Fruit fly (Drosophila melanogaster): ENCODE measurements around the gene CIAPIN1.
A peak's percentile ranks its signal among the peaks of the same experiment; 100 is the strongest.

CIAPIN1 gene

DNA sequence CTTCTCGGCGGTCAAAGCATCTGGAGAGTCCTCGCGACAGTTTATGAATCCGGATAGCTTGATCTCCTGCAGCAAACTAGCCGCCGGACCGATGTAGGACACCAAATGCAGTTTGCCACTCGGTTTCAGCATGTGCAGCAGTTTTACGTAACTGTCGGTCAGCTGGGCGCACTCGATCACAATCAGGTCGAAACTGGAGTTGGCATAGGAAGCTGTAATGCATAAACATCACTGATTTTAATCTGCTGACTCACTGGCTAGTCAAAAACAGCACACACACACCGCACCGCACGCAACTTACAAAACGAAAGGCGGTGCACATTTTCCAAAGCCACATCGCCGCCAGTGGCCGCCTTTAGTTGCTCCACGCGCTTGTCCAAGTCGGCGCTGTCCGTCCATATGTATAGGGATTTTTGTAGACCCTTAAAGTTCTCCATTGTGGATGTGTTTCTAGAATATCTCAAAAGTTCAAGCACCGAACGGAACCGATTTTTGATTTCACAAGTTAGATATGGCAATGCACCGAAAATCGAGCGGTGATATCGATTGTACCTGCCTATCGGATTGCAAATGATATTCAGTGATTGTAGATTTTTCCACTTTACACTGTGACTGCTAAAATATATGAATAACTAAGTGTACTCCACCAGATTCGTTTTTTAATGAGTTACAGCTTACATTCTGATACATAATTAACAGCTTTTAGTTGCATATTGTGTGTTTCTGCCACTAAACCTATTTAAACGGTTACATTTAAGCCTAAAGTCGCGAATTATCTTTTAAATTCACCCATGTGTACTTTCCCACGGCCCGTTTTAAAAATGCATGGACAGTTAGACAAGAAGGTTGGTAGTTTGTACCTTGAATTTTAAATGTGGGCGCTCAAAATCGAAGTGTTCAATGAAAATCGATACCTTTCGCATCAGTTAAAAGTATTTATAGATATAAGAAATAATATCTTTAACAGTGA lies at the start of gene CIAPIN1:
TSS of gene CIAPIN1 (minus strand) at position 523 of the 970 bp plus-strand sequence.
- no peak for TF ChIP-seq tj (GFP tag; optimal IDR thresholded peaks at IDR 0.05)
- no peak for TF ChIP-seq CG7101 (tag; optimal IDR thresholded peaks at IDR 0.05)
- TF ChIP-seq CG12768 (GFP tag; optimal IDR thresholded peaks at IDR 0.05), result no peak
- TF ChIP-seq cnc (optimal IDR thresholded peaks at IDR 0.05), result peak; percentile 79 to 86
- peak; percentile 38 for TF ChIP-seq kay (GFP tag; ENCODE audit: borderline replicate concordance)

DNA sequence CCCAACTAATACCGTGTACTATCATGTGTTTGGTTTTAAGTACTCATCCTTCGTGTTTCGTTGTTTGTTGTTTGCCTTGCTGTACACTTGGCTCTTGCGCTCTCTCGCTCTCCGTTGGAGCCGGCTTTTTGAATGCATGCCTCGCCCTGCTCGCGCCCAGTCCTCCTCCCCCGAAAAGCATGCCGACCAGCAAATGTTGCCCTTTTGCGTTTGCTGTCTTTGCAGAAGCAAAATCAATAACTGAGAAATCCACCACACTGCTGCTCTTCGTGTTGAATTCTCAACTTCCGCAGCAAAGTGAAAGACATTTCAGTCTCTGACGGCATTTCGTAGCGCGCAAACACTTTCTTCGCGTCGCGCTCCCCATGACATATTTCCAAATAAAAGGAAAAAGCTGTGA lies 35.8 kb upstream of the CIAPIN1 start, which contains the start of gene wwk:
TSS of gene wwk (plus strand) at position 312 of the 400 bp plus-strand sequence.
- no peak for TF ChIP-seq pad (GFP tag; optimal IDR thresholded peaks at IDR 0.05)
- TF ChIP-seq CG33017 (tag; optimal IDR thresholded peaks at IDR 0.05), result no peak
- no peak for TF ChIP-seq CG11617 (GFP tag; optimal IDR thresholded peaks at IDR 0.05)
- TF ChIP-seq Clk (GFP tag; optimal IDR thresholded peaks at IDR 0.05), result no peak
- no peak for TF ChIP-seq ovo (GFP tag; optimal IDR thresholded peaks at IDR 0.05)
- TF ChIP-seq kay (GFP tag; ENCODE audit: borderline replicate concordance), result no peak
- no peak for TF ChIP-seq bab1 (GFP tag; optimal IDR thresholded peaks at IDR 0.05)
- TF ChIP-seq Mnt (GFP tag; optimal IDR thresholded peaks at IDR 0.05), result no peak
- TF ChIP-seq CG14711 (tag; optimal IDR thresholded peaks at IDR 0.05), result no peak
- no peak for TF ChIP-seq Hr96 (GFP tag; optimal IDR thresholded peaks at IDR 0.05)
- TF ChIP-seq CG7101 (tag; optimal IDR thresholded peaks at IDR 0.05), result no peak
- TF ChIP-seq CG7045 (GFP tag; optimal IDR thresholded peaks at IDR 0.05), result no peak

DNA sequence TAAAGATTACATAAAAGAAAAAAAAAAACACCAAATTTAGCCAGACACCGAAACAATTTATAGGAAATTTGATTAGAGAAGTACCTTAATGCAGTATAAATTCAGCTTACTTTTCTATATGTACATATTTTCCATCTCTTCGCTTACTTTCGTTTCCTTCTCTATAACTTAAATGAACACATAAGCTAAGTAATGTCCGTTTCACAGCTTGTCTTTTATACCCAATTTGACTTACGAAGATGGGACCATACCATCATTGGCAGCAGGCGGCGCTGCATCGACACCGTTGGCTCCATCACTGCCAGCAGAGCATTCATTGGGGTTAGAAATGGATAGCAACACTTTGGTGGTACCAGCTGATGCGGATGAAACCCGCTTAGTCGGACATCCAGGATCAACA lies 31.6 kb upstream of the CIAPIN1 start, which contains the start of gene vig:
TSS of gene vig (minus strand) at position 101 of the 400 bp plus-strand sequence.
- TF ChIP-seq cnc (optimal IDR thresholded peaks at IDR 0.05) (no peak), Mnt (GFP tag; optimal IDR thresholded peaks at IDR 0.05) (no peak), cic (GFP tag; optimal IDR thresholded peaks at IDR 0.05) (no peak), CG1620 (GFP tag; optimal IDR thresholded peaks at IDR 0.05) (no peak), CG7101 (tag; optimal IDR thresholded peaks at IDR 0.05) (no peak), bab1 (GFP tag; optimal IDR thresholded peaks at IDR 0.05) (no peak), CG7045 (GFP tag; optimal IDR thresholded peaks at IDR 0.05) (no peak), CG5204 (GFP tag; optimal IDR thresholded peaks at IDR 0.05) (no peak), CG11617 (GFP tag; optimal IDR thresholded peaks at IDR 0.05) (no peak), CG33017 (tag; optimal IDR thresholded peaks at IDR 0.05) (no peak), kay (GFP tag; ENCODE audit: borderline replicate concordance) (no peak), Clk (GFP tag; optimal IDR thresholded peaks at IDR 0.05) (no peak), CG12768 (GFP tag; optimal IDR thresholded peaks at IDR 0.05) (no peak), pad (GFP tag; optimal IDR thresholded peaks at IDR 0.05) (no peak), Crg-1 (GFP tag; optimal IDR thresholded peaks at IDR 0.05) (no peak), tj (GFP tag; optimal IDR thresholded peaks at IDR 0.05) (no peak)

DNA sequence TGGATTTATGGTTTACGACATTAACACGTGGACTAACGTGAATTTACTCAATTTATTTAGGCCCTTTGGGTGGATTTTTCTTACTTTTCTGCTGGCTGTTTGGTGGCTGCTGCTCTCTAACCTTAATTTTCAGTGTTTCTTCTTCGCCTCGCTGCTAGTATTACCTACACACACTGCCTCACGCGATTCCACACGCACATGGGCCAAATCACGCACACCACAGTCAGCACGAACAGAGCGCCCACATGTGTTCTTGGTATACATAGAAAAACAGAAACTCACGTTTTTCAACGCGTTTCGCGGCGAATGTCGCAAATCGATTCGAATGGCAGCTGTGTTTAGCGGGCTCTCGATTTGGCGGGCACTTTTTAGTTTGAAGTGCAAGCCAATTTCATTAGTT lies 29.2 kb upstream of the CIAPIN1 start:
- TF ChIP-seq ovo (GFP tag; optimal IDR thresholded peaks at IDR 0.05) (peak; percentile 18), Crg-1 (GFP tag; optimal IDR thresholded peaks at IDR 0.05) (peak; percentile 67), Hr96 (GFP tag; optimal IDR thresholded peaks at IDR 0.05) (no peak), cic (GFP tag; optimal IDR thresholded peaks at IDR 0.05) (peak; percentile 92), CG7045 (GFP tag; optimal IDR thresholded peaks at IDR 0.05) (peak; percentile 38), CG1620 (GFP tag; optimal IDR thresholded peaks at IDR 0.05) (peak; percentile 60), CG5204 (GFP tag; optimal IDR thresholded peaks at IDR 0.05) (no peak), Clk (GFP tag; optimal IDR thresholded peaks at IDR 0.05) (peak; percentile 75), CG12768 (GFP tag; optimal IDR thresholded peaks at IDR 0.05) (no peak), CG14711 (tag; optimal IDR thresholded peaks at IDR 0.05) (peak; percentile 60), Mnt (GFP tag; optimal IDR thresholded peaks at IDR 0.05) (peak; percentile 100), CG33017 (tag; optimal IDR thresholded peaks at IDR 0.05) (no peak), kay (GFP tag; ENCODE audit: borderline replicate concordance) (no peak), toe (GFP tag; optimal IDR thresholded peaks at IDR 0.05) (peak; percentile 30), CG11617 (GFP tag; optimal IDR thresholded peaks at IDR 0.05) (no peak), pad (GFP tag; optimal IDR thresholded peaks at IDR 0.05) (peak; percentile 42), tj (GFP tag; optimal IDR thresholded peaks at IDR 0.05) (peak; percentile 77), cnc (optimal IDR thresholded peaks at IDR 0.05) (no peak), bab1 (GFP tag; optimal IDR thresholded peaks at IDR 0.05) (peak; percentile 61), CG7101 (tag; optimal IDR thresholded peaks at IDR 0.05) (peak; percentile 54)

DNA sequence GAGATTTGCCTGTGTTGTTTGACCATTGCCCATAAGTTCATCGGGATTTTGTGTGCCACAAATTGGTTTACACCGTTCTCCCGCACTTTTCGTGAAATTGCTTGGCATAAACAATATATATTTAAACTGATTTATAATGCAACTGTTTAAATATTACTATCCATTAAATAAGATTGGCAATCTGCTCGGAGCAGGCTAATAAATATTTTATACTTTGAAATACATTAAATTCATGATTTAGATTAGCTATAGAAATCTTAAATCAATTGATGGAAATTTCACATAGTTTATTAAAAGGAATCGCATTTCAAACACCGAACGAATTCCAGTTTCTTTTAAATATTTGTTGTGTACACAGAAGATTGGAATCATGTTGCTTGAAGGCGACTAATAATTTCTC lies 27.5 kb upstream of the CIAPIN1 start:
- TF ChIP-seq Mnt (GFP tag; optimal IDR thresholded peaks at IDR 0.05) (no peak), tj (GFP tag; optimal IDR thresholded peaks at IDR 0.05) (no peak), Crg-1 (GFP tag; optimal IDR thresholded peaks at IDR 0.05) (no peak), CG14711 (tag; optimal IDR thresholded peaks at IDR 0.05) (no peak)

DNA sequence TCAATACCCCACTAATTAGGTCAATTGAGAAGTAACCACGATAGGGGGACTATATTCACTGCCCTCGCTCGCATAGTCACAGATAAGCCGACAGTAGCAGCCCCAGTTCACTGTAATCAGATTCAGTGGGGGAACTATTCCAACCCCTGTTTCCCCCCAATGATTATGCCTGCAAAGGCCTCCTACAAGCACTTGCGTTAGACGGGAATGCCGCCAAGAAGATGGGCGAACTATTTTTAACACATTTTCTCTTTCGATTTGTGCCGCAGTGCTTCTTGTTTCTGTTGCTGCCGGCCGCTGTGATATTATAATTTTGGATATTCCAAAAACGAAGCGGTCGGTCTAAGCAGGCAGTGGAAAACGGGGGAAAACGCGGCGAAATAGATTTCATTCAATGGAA lies 27.0 kb upstream of the CIAPIN1 start:
- TF ChIP-seq bab1 (GFP tag; optimal IDR thresholded peaks at IDR 0.05) (no peak), cnc (optimal IDR thresholded peaks at IDR 0.05) (peak in 1 of 2 experiments; percentile 26)
